Worm (Caenorhabditis elegans): ENCODE measurements around the gene W04E12.7.

DNA sequence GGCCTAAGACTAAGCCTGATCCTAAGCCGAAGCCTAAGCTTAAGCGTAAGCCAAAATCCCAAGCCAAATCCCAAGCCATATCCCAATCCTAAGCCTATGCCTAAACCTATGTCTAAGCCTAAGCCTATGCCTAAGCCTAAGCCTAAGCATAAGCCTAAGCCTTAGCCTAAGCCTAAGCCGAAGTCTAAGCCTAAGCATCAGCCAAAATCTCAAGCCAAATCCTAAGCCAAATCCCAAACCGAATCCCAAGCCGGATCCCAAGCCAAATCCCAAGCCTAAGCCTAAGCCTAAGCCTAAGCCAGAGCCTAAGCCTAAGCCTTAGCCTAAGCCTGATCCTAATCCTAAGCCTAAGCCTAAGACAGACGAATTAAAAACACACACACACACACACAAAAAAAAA is 9.8 kb upstream of the W04E12.7 start:
- TF ChIP-seq ztf-23 (GFP tag; IDR thresholded peaks at IDR 0.05) (no peak), cog-1 (tag; optimal IDR thresholded peaks at IDR 0.05) (no peak), flt-1 (GFP tag; IDR thresholded peaks at IDR 0.05) (no peak), klf-2 (GFP tag; conservative IDR thresholded peaks at IDR 0.05) (no peak), ref-1 (GFP tag; conservative IDR thresholded peaks at IDR 0.05) (no peak), med-1 (GFP tag; optimal IDR thresholded peaks at IDR 0.05; ENCODE audit: insufficient read depth) (no peak), tab-1 (GFP tag; IDR thresholded peaks at IDR 0.05) (no peak), ztf-29 (GFP tag; IDR thresholded peaks at IDR 0.05) (no peak), T22C8.4 (GFP tag; IDR thresholded peaks at IDR 0.05) (no peak)
